Fruit fly (Drosophila melanogaster): ENCODE results near the gene Srp9.

- no peak for TF ChIP-seq toe (GFP tag; optimal IDR thresholded peaks at IDR 0.05)
- no peak for TF ChIP-seq Mnt (GFP tag; optimal IDR thresholded peaks at IDR 0.05)
Measured at dm6 chr3L:7954967-7955366, 18.8 kb downstream of the Srp9 start.

Measured in whole organism, adult.